Worm (Caenorhabditis elegans) whole organism, L4/young adult: ENCODE results near the gene tag-51.

Experiments
- W03F9.2 ChIP-seq: fragments of 150-350 bp; optimal IDR thresholded peaks from 2 replicates; lab custom pipeline; 2014; ENCODE audit warnings: missing biosample characterization, missing genetic modification characterization
- dao-5 ChIP-seq: sonication (generic microtip); optimal IDR thresholded peaks from 2 replicates; lab custom pipeline; 2016; ENCODE audit warnings: missing genotype, missing genetic modification characterization, moderate library complexity, missing compliant biosample characterization
- him-1 ChIP-seq: sonication (generic microtip); optimal IDR thresholded peaks from 2 replicates; lab custom pipeline; 2016; ENCODE audit warnings: missing genotype, missing genetic modification reagents, missing genetic modification characterization, missing compliant biosample characterization

DNA sequence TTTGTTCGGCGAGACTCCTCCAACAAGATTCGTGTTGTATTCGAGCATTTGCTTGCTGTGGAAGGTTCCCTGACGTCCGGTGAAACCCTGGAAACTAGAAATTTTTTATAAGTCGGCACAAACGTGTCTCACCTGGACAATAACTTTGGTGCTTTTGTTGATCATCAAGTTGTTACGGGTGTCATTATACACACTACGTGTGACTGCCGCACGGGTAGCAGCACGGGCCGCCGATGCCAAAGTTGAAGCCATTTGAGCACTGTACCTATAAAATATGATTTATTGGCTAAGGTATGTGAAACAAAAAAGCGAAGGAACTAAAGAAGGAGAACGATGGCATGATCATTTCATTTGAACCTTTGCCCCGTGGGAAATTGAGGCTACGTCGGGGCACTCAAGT is 47.1 kb downstream of the tag-51 start, which contains the start of gene sucl-2:
- TF ChIP-seq W03F9.2: no peak
- TF ChIP-seq dao-5 (tag; lab: Kevin White, UChicago): no peak
- TF ChIP-seq him-1: no peak
